Fruit fly (Drosophila melanogaster): ENCODE measurements around the gene CG18789.

Gene CG18789

dm6 chr2L:12007331-12007791 lies 12.1 kb upstream of the CG18789 start (continued):
- peak; percentile 56 for TF ChIP-seq CG4328 (GFP tag; optimal IDR thresholded peaks at IDR 0.05)
- TF ChIP-seq CG17385 (GFP tag; optimal IDR thresholded peaks at IDR 0.05), result peak; percentile 76
- no peak for TF ChIP-seq gce (GFP tag; IDR thresholded peaks at IDR 0.05)
- peak; percentile 32 for TF ChIP-seq bcd (GFP tag; optimal IDR thresholded peaks at IDR 0.05)
- peak; percentile 97 for TF ChIP-seq D (optimal IDR thresholded peaks at IDR 0.05)
- TF ChIP-seq D (GFP tag; optimal IDR thresholded peaks at IDR 0.05), result peak; percentile 5
- no peak for TF ChIP-seq CG7745 (tag; optimal IDR thresholded peaks at IDR 0.05)
- TF ChIP-seq salm (tag; optimal IDR thresholded peaks at IDR 0.05), result peak; percentile 43
- TF ChIP-seq MBD-R2 (GFP tag; IDR thresholded peaks at IDR 0.05), result no peak
- TF ChIP-seq CG8290 (GFP tag; optimal IDR thresholded peaks at IDR 0.05), result peak; percentile 53
- TF ChIP-seq CG8290 (tag; optimal IDR thresholded peaks at IDR 0.05), result peak; percentile 90 to 93
- no peak for TF ChIP-seq pita (GFP tag; optimal IDR thresholded peaks at IDR 0.05)
- peak; percentile 38 to 75 for TF ChIP-seq bsh (GFP tag; optimal IDR thresholded peaks at IDR 0.05)
- peak; percentile 58 for TF ChIP-seq CG18599 (GFP tag; optimal IDR thresholded peaks at IDR 0.05)
- TF ChIP-seq CG42726 (GFP tag; IDR thresholded peaks at IDR 0.05; ENCODE audit: partially characterized antibody), result no peak
- TF ChIP-seq nerfin-1 (tag; optimal IDR thresholded peaks at IDR 0.05), result peak; percentile 88
- TF ChIP-seq CG17802 (tag; optimal IDR thresholded peaks at IDR 0.05), result no peak
- TF ChIP-seq pros (GFP tag; optimal IDR thresholded peaks at IDR 0.05), result peak; percentile 99
- TF ChIP-seq Drgx (GFP tag; IDR thresholded peaks at IDR 0.05), result no peak
- peak; percentile 16 for TF ChIP-seq Camta (GFP tag; optimal IDR thresholded peaks at IDR 0.05)
- peak; percentile 81 for TF ChIP-seq ac (GFP tag; optimal IDR thresholded peaks at IDR 0.05)
- peak; percentile 98 for TF ChIP-seq HmgD (GFP tag; optimal IDR thresholded peaks at IDR 0.05)
- peak; percentile 32 for TF ChIP-seq MESR4 (GFP tag; optimal IDR thresholded peaks at IDR 0.05)
- no peak for TF ChIP-seq Oaz (GFP tag; IDR thresholded peaks at IDR 0.05)
- no peak for TF ChIP-seq CG14014 (GFP tag; IDR thresholded peaks at IDR 0.05)
- TF ChIP-seq Awh (GFP tag; IDR thresholded peaks at IDR 0.05), result no peak
- no peak for TF ChIP-seq Usf (GFP tag; optimal IDR thresholded peaks at IDR 0.05)
- TF ChIP-seq vfl (GFP tag; optimal IDR thresholded peaks at IDR 0.05), result peak; percentile 23
- TF ChIP-seq Hsf (GFP tag; optimal IDR thresholded peaks at IDR 0.05), result no peak
- peak; percentile 94 for TF ChIP-seq CG8478 (optimal IDR thresholded peaks at IDR 0.05)
- TF ChIP-seq Hr78 (GFP tag; optimal IDR thresholded peaks at IDR 0.05), result peak in 1 of 2 experiments; percentile 94
- TF ChIP-seq chif (GFP tag; optimal IDR thresholded peaks at IDR 0.05), result no peak
- no peak for TF ChIP-seq Rx (GFP tag; IDR thresholded peaks at IDR 0.05)
- TF ChIP-seq NfI (GFP tag; optimal IDR thresholded peaks at IDR 0.05), result peak; percentile 75
- TF ChIP-seq TFAM (GFP tag; optimal IDR thresholded peaks at IDR 0.05), result no peak
- TF ChIP-seq schlank (tag; optimal IDR thresholded peaks at IDR 0.05), result no peak
- TF ChIP-seq vvl (GFP tag; IDR thresholded peaks at IDR 0.05), result no peak
- TF ChIP-seq gsb (GFP tag; IDR thresholded peaks at IDR 0.05), result no peak
- no peak for TF ChIP-seq Ptx1 (GFP tag; IDR thresholded peaks at IDR 0.05)
- peak in 1 of 2 experiments; percentile 89 for TF ChIP-seq Eip74EF (GFP tag; optimal IDR thresholded peaks at IDR 0.05)
- TF ChIP-seq CG30403 (GFP tag; optimal IDR thresholded peaks at IDR 0.05), result no peak
- TF ChIP-seq CG13424 (tag; optimal IDR thresholded peaks at IDR 0.05), result peak; percentile 19
- TF ChIP-seq zf30C (GFP tag; optimal IDR thresholded peaks at IDR 0.05), result peak; percentile 14
- TF ChIP-seq oc (tag; optimal IDR thresholded peaks at IDR 0.05), result peak; percentile 90
- peak; percentile 24 for TF ChIP-seq CG1647 (GFP tag; optimal IDR thresholded peaks at IDR 0.05)
- no peak for TF ChIP-seq trh (GFP tag; optimal IDR thresholded peaks at IDR 0.05)
- TF ChIP-seq da (GFP tag; optimal IDR thresholded peaks at IDR 0.05), result no peak
- TF ChIP-seq CG9932 (GFP tag; IDR thresholded peaks at IDR 0.05), result no peak
- TF ChIP-seq Dek (tag; optimal IDR thresholded peaks at IDR 0.05), result peak; percentile 47
- no peak for TF ChIP-seq CG9876 (GFP tag; optimal IDR thresholded peaks at IDR 0.05)
- no peak for TF ChIP-seq sr (GFP tag; IDR thresholded peaks at IDR 0.05)
- TF ChIP-seq az2 (GFP tag; optimal IDR thresholded peaks at IDR 0.05), result no peak
